Worm (Caenorhabditis elegans): Measurements from ENCODE around the gene clec-49.

The clec-49 gene

ce11 chrV:19759282-19759681 is 8.3 kb upstream of the clec-49 start:
- TF ChIP-seq aha-1 (tag) = peak; percentile 77
- TF ChIP-seq set-16 (GFP tag; IDR thresholded peaks at IDR 0.05) = peak; percentile 77
- TF ChIP-seq lin-38 (GFP tag; IDR thresholded peaks at IDR 0.05) = no peak

ce11 chrV:19756253-19756652 is 5.2 kb upstream of the clec-49 start, which contains the start of gene W04E12.9:
W04E12.9 (plus strand) TSS chrV:19756553.
- TF ChIP-seq zag-1 (tag; optimal IDR thresholded peaks at IDR 0.05) (no peak), ama-1 (optimal IDR thresholded peaks at IDR 0.05) (no peak), daf-8 (GFP tag; IDR thresholded peaks at IDR 0.05) (no peak), set-16 (GFP tag; IDR thresholded peaks at IDR 0.05) (no peak), lin-15B (tag; optimal IDR thresholded peaks at IDR 0.05) (no peak), egl-27 (tag; optimal IDR thresholded peaks at IDR 0.05) (no peak), dmd-6 (GFP tag; IDR thresholded peaks at IDR 0.05) (no peak), ZK337.2 (GFP tag; IDR thresholded peaks at IDR 0.05) (no peak), ZK546.5 (tag; optimal IDR thresholded peaks at IDR 0.05) (no peak), madf-9 (GFP tag; conservative IDR thresholded peaks at IDR 0.05) (no peak), tra-1 (GFP tag; IDR thresholded peaks at IDR 0.05) (no peak), Y105C5A.15 (GFP tag; IDR thresholded peaks at IDR 0.05) (no peak)

- TF ChIP-seq php-3 (GFP tag; IDR thresholded peaks at IDR 0.05) (peak; percentile 80), nhr-28 (tag; optimal IDR thresholded peaks at IDR 0.05) (peak; percentile 75), lin-1 (GFP tag; IDR thresholded peaks at IDR 0.05) (0 out of 2 replicates have a peak, but pooled peaks have one; percentile 14), hlh-11 (tag; optimal IDR thresholded peaks at IDR 0.05) (peak; percentile 68), cey-2 (tag; optimal IDR thresholded peaks at IDR 0.05; ENCODE audit: borderline replicate concordance, insufficient read depth) (no peak), nhr-77 (tag; optimal IDR thresholded peaks at IDR 0.05) (peak; percentile 25), pqm-1 (tag; optimal IDR thresholded peaks at IDR 0.05) (peak; percentile 84), egl-43 (GFP tag; IDR thresholded peaks at IDR 0.05) (no peak), mxl-3 (GFP tag; optimal IDR thresholded peaks at IDR 0.05) (peak; percentile 89), dmd-6 (GFP tag; IDR thresholded peaks at IDR 0.05) (peak; percentile 95), daf-16 (GFP tag; optimal IDR thresholded peaks at IDR 0.05) (no peak), daf-16 (tag; optimal IDR thresholded peaks at IDR 0.05) (peak; percentile 51), dve-1 (tag; optimal IDR thresholded peaks at IDR 0.05; ENCODE audit: insufficient read depth) (peak; percentile 35), mes-2 (tag; optimal IDR thresholded peaks at IDR 0.05; ENCODE audit: poor library complexity, severe bottlenecking) (no peak)
These were observed 4.2 kb upstream of the clec-49 start, which contains the start of gene clec-50 for ce11 chrV:19755260-19755659. clec-50 (minus strand) TSS chrV:19755368.

ce11 chrV:19754331-19754730 is 3.3 kb upstream of the clec-49 start:
- TF ChIP-seq jun-1 (tag; optimal IDR thresholded peaks at IDR 0.05) (no peak), F49E8.2 (tag; optimal IDR thresholded peaks at IDR 0.05; ENCODE audit: borderline replicate concordance) (no peak), dpl-1 (GFP tag; optimal IDR thresholded peaks at IDR 0.05) (no peak), nhr-28 (tag; optimal IDR thresholded peaks at IDR 0.05) (peak; percentile 59), pqm-1 (tag; optimal IDR thresholded peaks at IDR 0.05) (peak; percentile 13), nhr-77 (tag; optimal IDR thresholded peaks at IDR 0.05) (no peak), zfp-3 (GFP tag; conservative IDR thresholded peaks at IDR 0.05) (no peak), php-3 (GFP tag; IDR thresholded peaks at IDR 0.05) (0 out of 2 replicates have a peak, but pooled peaks have one; percentile 50)

ce11 chrV:19752879-19753278 is 1.9 kb upstream of the clec-49 start:
- no peak for TF ChIP-seq attf-4 (tag; optimal IDR thresholded peaks at IDR 0.05)
- peak; percentile 76 for TF ChIP-seq set-16 (GFP tag; IDR thresholded peaks at IDR 0.05)

- TF ChIP-seq php-3 (GFP tag; IDR thresholded peaks at IDR 0.05) (0 out of 2 replicates have a peak, but pooled peaks have one; percentile 33), nhr-237 (tag; optimal IDR thresholded peaks at IDR 0.05) (no peak), lin-1 (GFP tag; IDR thresholded peaks at IDR 0.05) (no peak)
These were observed 3.9 kb downstream of the clec-49 start for ce11 chrV:19747144-19747543.
